Fruit fly (Drosophila melanogaster): ENCODE results near the gene CG7675.
A peak's percentile ranks its signal among the peaks of the same experiment; 100 is the strongest.

Gene CG7675

dm6 chr3R:18389790-18390189, 8.8 kb upstream of the CG7675 start, which contains the start of gene Vha100-4:
Vha100-4 (minus strand) TSS chr3R:18389805.
- TF ChIP-seq CG14655 (GFP tag; optimal IDR thresholded peaks at IDR 0.05) (no peak), CG32121 (GFP tag; IDR thresholded peaks at IDR 0.05) (no peak), EcR (GFP tag; optimal IDR thresholded peaks at IDR 0.05) (no peak), CG9948 (tag; optimal IDR thresholded peaks at IDR 0.05) (no peak), Pif1B (GFP tag; optimal IDR thresholded peaks at IDR 0.05) (no peak), CG13204 (GFP tag; optimal IDR thresholded peaks at IDR 0.05) (no peak), Ets98B (GFP tag; IDR thresholded peaks at IDR 0.05) (no peak), fd96Ca (GFP tag; IDR thresholded peaks at IDR 0.05) (no peak), CG12605 (GFP tag; IDR thresholded peaks at IDR 0.05) (no peak), Snoo (tag; optimal IDR thresholded peaks at IDR 0.05) (no peak), CG10348 (GFP tag; IDR thresholded peaks at IDR 0.05) (no peak), CG34367 (tag; optimal IDR thresholded peaks at IDR 0.05) (no peak), D1 (tag; optimal IDR thresholded peaks at IDR 0.05) (no peak), CG4496 (GFP tag; IDR thresholded peaks at IDR 0.05) (no peak)

- TF ChIP-seq CG12605 (GFP tag; IDR thresholded peaks at IDR 0.05) (no peak), CG32121 (GFP tag; IDR thresholded peaks at IDR 0.05) (no peak)
These were observed 4.6 kb upstream of the CG7675 start, which contains the start of gene cona for dm6 chr3R:18385593-18385992. cona (plus strand) TSS chr3R:18385828.

- TF ChIP-seq Pif1B (GFP tag; optimal IDR thresholded peaks at IDR 0.05) (no peak), fd96Ca (GFP tag; IDR thresholded peaks at IDR 0.05) (no peak), CG9948 (tag; optimal IDR thresholded peaks at IDR 0.05) (no peak)
These were observed 4.0 kb upstream of the CG7675 start, which contains the start of gene CG14309 for dm6 chr3R:18384972-18385371. CG14309 (minus strand) TSS chr3R:18385072.

dm6 chr3R:18380251-18380812, 646 bp downstream of the CG7675 start:
- TF ChIP-seq fd96Ca (GFP tag; IDR thresholded peaks at IDR 0.05) (no peak), CG8159 (tag; optimal IDR thresholded peaks at IDR 0.05) (no peak), Pif1B (GFP tag; optimal IDR thresholded peaks at IDR 0.05) (no peak), CG4496 (GFP tag; IDR thresholded peaks at IDR 0.05) (no peak)

- TF ChIP-seq gl (tag; optimal IDR thresholded peaks at IDR 0.05), result peak; percentile 2
- TF ChIP-seq Snoo (tag; optimal IDR thresholded peaks at IDR 0.05), result no peak
- no peak for TF ChIP-seq Pif1A (GFP tag; optimal IDR thresholded peaks at IDR 0.05)
- no peak for TF ChIP-seq CG4496 (GFP tag; IDR thresholded peaks at IDR 0.05)
These were observed 8.2 kb downstream of the CG7675 start, which contains the start of gene gl for dm6 chr3R:18372688-18373304. gl (minus strand) TSS chr3R:18372738.

- TF ChIP-seq Ets98B (GFP tag; IDR thresholded peaks at IDR 0.05), result peak; percentile 49
- TF ChIP-seq fd96Ca (GFP tag; IDR thresholded peaks at IDR 0.05), result peak; percentile 64; the same call in 2 of the 3 replicates
- peak; percentile 36 for TF ChIP-seq Pif1A (GFP tag; optimal IDR thresholded peaks at IDR 0.05)
- TF ChIP-seq CG8301 (tag; optimal IDR thresholded peaks at IDR 0.05), result no peak
- TF ChIP-seq CG4496 (GFP tag; IDR thresholded peaks at IDR 0.05), result peak; percentile 62; the same call in 2 of the 3 replicates
- TF ChIP-seq CG15710 (tag; optimal IDR thresholded peaks at IDR 0.05), result no peak
- peak; percentile 66 for TF ChIP-seq CG32121 (GFP tag; IDR thresholded peaks at IDR 0.05)
- peak; percentile 68 for TF ChIP-seq gl (tag; optimal IDR thresholded peaks at IDR 0.05)
- TF ChIP-seq CG34367 (tag; optimal IDR thresholded peaks at IDR 0.05), result peak; percentile 5
- TF ChIP-seq CG12605 (GFP tag; IDR thresholded peaks at IDR 0.05), result peak; percentile 80
- no peak for TF ChIP-seq EcR (GFP tag; optimal IDR thresholded peaks at IDR 0.05)
These were observed 9.6 kb downstream of the CG7675 start for dm6 chr3R:18371346-18371745.

dm6 chr3R:18368595-18368994, 12.4 kb downstream of the CG7675 start:
- no peak for TF ChIP-seq CG4496 (GFP tag; IDR thresholded peaks at IDR 0.05)
- no peak for TF ChIP-seq CG8301 (tag; optimal IDR thresholded peaks at IDR 0.05)
- TF ChIP-seq CG12605 (GFP tag; IDR thresholded peaks at IDR 0.05), result no peak
- no peak for TF ChIP-seq CG17806 (tag; optimal IDR thresholded peaks at IDR 0.05)

- TF ChIP-seq CG15710 (tag; optimal IDR thresholded peaks at IDR 0.05), result no peak
- TF ChIP-seq fd96Ca (GFP tag; IDR thresholded peaks at IDR 0.05), result 0 out of 3 replicates have a peak, but pooled peaks have one; percentile 1
These were observed 14.4 kb downstream of the CG7675 start for dm6 chr3R:18366644-18366985.
